Fruit fly (Drosophila melanogaster): ENCODE data around the gene CG17129.

CG17129 gene

dm6 chr3L:629353-629915 is 50.7 kb downstream of the CG17129 start (continued):
- TF ChIP-seq zfh1 (GFP tag; IDR thresholded peaks at IDR 0.05), result peak; percentile 13; the same call in 1 of the 3 replicates
- no peak for TF ChIP-seq toy (GFP tag; IDR thresholded peaks at IDR 0.05)
- no peak for TF ChIP-seq CG11696 (GFP tag; IDR thresholded peaks at IDR 0.05)
- TF ChIP-seq B-H1 (GFP tag; IDR thresholded peaks at IDR 0.05), result no peak; the same call in 2 of the 3 replicates
- peak; percentile 59 for TF ChIP-seq B-H2 (GFP tag; optimal IDR thresholded peaks at IDR 0.05)
- no peak for TF ChIP-seq CG10431 (GFP tag; optimal IDR thresholded peaks at IDR 0.05)
- TF ChIP-seq ttk (GFP tag; IDR thresholded peaks at IDR 0.05), result no peak
- no peak for TF ChIP-seq CG15696 (tag; optimal IDR thresholded peaks at IDR 0.05)
- TF ChIP-seq CG13296 (GFP tag; optimal IDR thresholded peaks at IDR 0.05), result peak; percentile 59
- TF ChIP-seq wor (GFP tag; IDR thresholded peaks at IDR 0.05), result no peak
- TF ChIP-seq CG14860 (GFP tag; IDR thresholded peaks at IDR 0.05; ENCODE audit: partially characterized antibody), result no peak
- TF ChIP-seq Nf-YC (tag; optimal IDR thresholded peaks at IDR 0.05), result peak; percentile 25
- no peak for TF ChIP-seq CoRest (tag; optimal IDR thresholded peaks at IDR 0.05)
- TF ChIP-seq p53 (GFP tag; optimal IDR thresholded peaks at IDR 0.05), result no peak
- TF ChIP-seq Bteb2 (GFP tag; optimal IDR thresholded peaks at IDR 0.05), result no peak
- TF ChIP-seq bowl (GFP tag; IDR thresholded peaks at IDR 0.05), result no peak
- no peak for TF ChIP-seq Lhr (GFP tag; optimal IDR thresholded peaks at IDR 0.05)
- TF ChIP-seq CG17328 (GFP tag; IDR thresholded peaks at IDR 0.05), result no peak
- TF ChIP-seq CG4282 (GFP tag; optimal IDR thresholded peaks at IDR 0.05), result no peak
- no peak for TF ChIP-seq BEAF-32 (GFP tag; optimal IDR thresholded peaks at IDR 0.05)
- TF ChIP-seq CG10321 (GFP tag; IDR thresholded peaks at IDR 0.05), result no peak
- TF ChIP-seq psq (GFP tag; optimal IDR thresholded peaks at IDR 0.05), result no peak
- peak; percentile 36; the same call in 1 of the 2 replicates for TF ChIP-seq stc (GFP tag; IDR thresholded peaks at IDR 0.05)
- peak; percentile 45 for TF ChIP-seq CrebB (tag; optimal IDR thresholded peaks at IDR 0.05)
- no peak for TF ChIP-seq croc (GFP tag; conservative IDR thresholded peaks at IDR 0.05)
- TF ChIP-seq zf30C (GFP tag; optimal IDR thresholded peaks at IDR 0.05), result no peak
- TF ChIP-seq CG10979 (tag; optimal IDR thresholded peaks at IDR 0.05), result no peak
- peak; percentile 1 for TF ChIP-seq CG8359 (GFP tag; optimal IDR thresholded peaks at IDR 0.05; ENCODE audit: borderline replicate concordance)
- no peak for TF ChIP-seq Gsc (GFP tag; IDR thresholded peaks at IDR 0.05)
- no peak for TF ChIP-seq usp (GFP tag; optimal IDR thresholded peaks at IDR 0.05)
- peak; percentile 18 for TF ChIP-seq Hey (tag; optimal IDR thresholded peaks at IDR 0.05)
- TF ChIP-seq H15 (GFP tag; IDR thresholded peaks at IDR 0.05), result no peak
- TF ChIP-seq CG8478 (optimal IDR thresholded peaks at IDR 0.05), result peak; percentile 37
- no peak for TF ChIP-seq jing (GFP tag; optimal IDR thresholded peaks at IDR 0.05)
- TF ChIP-seq stwl (tag; optimal IDR thresholded peaks at IDR 0.05), result no peak
- no peak for TF ChIP-seq Taf1 (GFP tag; IDR thresholded peaks at IDR 0.05)
- TF ChIP-seq CG34376 (GFP tag; optimal IDR thresholded peaks at IDR 0.05), result peak; percentile 65
- TF ChIP-seq gce (GFP tag; IDR thresholded peaks at IDR 0.05), result no peak
- TF ChIP-seq zfh2 (GFP tag; optimal IDR thresholded peaks at IDR 0.05), result no peak
- no peak for TF ChIP-seq Ssrp (tag; optimal IDR thresholded peaks at IDR 0.05)
- no peak for TF ChIP-seq CG3995 (GFP tag; optimal IDR thresholded peaks at IDR 0.05)
- TF ChIP-seq CG4854 (GFP tag; optimal IDR thresholded peaks at IDR 0.05), result no peak
- TF ChIP-seq CG15601 (tag; optimal IDR thresholded peaks at IDR 0.05), result peak; percentile 43
- 0 out of 2 replicates have a peak, but pooled peaks have one; percentile 9 for TF ChIP-seq lmd (GFP tag; IDR thresholded peaks at IDR 0.05)
- no peak for TF ChIP-seq az2 (GFP tag; optimal IDR thresholded peaks at IDR 0.05)
- no peak for TF ChIP-seq chn (GFP tag; optimal IDR thresholded peaks at IDR 0.05)
- no peak for TF ChIP-seq CG9817 (tag; optimal IDR thresholded peaks at IDR 0.05)
- no peak for TF ChIP-seq Chrac-16 (GFP tag; optimal IDR thresholded peaks at IDR 0.05)
- no peak for TF ChIP-seq sc (optimal IDR thresholded peaks at IDR 0.05)
- no peak for TF ChIP-seq sc (GFP tag; optimal IDR thresholded peaks at IDR 0.05)
- TF ChIP-seq GATAe (GFP tag; conservative IDR thresholded peaks at IDR 0.05), result no peak
- no peak for TF ChIP-seq emc (GFP tag; optimal IDR thresholded peaks at IDR 0.05)
